Worm (Caenorhabditis elegans): Measurements from ENCODE around the gene F54H5.3.

ce11 chrII:6663799-6664198 lies 41.8 kb downstream of the F54H5.3 start:
- TF ChIP-seq fkh-10 (GFP tag; optimal IDR thresholded peaks at IDR 0.05), result no peak
- no peak for TF ChIP-seq snpc-4 (tag; optimal IDR thresholded peaks at IDR 0.05)
- no peak for TF ChIP-seq unc-39 (tag; optimal IDR thresholded peaks at IDR 0.05)
- TF ChIP-seq aha-1 (tag), result no peak
- TF ChIP-seq ama-1 (optimal IDR thresholded peaks at IDR 0.05), result no peak
- TF ChIP-seq unc-62 (GFP tag; optimal IDR thresholded peaks at IDR 0.05 in 1 of 2), result no peak
- no peak for TF ChIP-seq unc-62 (tag; optimal IDR thresholded peaks at IDR 0.05)
- TF ChIP-seq nhr-28 (tag; optimal IDR thresholded peaks at IDR 0.05), result no peak
- no peak for TF ChIP-seq dpl-1 (GFP tag; optimal IDR thresholded peaks at IDR 0.05)

Measured in whole organism, L4 larva.